Fruit fly (Drosophila melanogaster) whole organism, embryonic: ENCODE measurements around the gene Jhbp16.

ENCODE experiments used
- Ada2b ChIP-seq: fragments of 200-800 bp; sonication (Bioruptor generic); IDR thresholded peaks from 2 replicates; pipeline ENCODE4 v1.3.6; 2022; ENCODE audit warnings: missing biosample characterization, missing genetic modification characterization
- Antp ChIP-seq: fragments of 200-800 bp; sonication (Bioruptor generic); optimal IDR thresholded peaks from 3 replicates; lab custom pipeline; 2016; ENCODE audit warnings: missing biosample characterization, missing genetic modification characterization
- Atf-2 ChIP-seq: fragments of 200-800 bp; sonication (Bioruptor generic); optimal IDR thresholded peaks from 2 replicates; lab custom pipeline; 2016; ENCODE audit warnings: missing biosample characterization, missing genetic modification characterization
- B-H1 ChIP-seq: fragments of 200-800 bp; sonication (Bioruptor generic); IDR thresholded peaks from 3 replicates; pipeline ENCODE4 v1.3.6; 2022; ENCODE audit warnings: missing biosample characterization, missing genetic modification characterization
- CG12071 ChIP-seq: fragments of 200-800 bp; sonication (Bioruptor generic); optimal IDR thresholded peaks from 3 replicates; lab custom pipeline; 2018; ENCODE audit warnings: missing biosample characterization, mild to moderate bottlenecking, missing genetic modification characterization
- CG15269 ChIP-seq: fragments of 200-800 bp; sonication (Bioruptor generic); optimal IDR thresholded peaks from 2 replicates; lab custom pipeline; 2018; ENCODE audit warnings: missing biosample characterization, mild to moderate bottlenecking, missing genetic modification characterization, moderate library complexity
- CG15479 ChIP-seq: fragments of 200-800 bp; sonication (Bioruptor generic); optimal IDR thresholded peaks from 3 replicates; lab custom pipeline; 2019; ENCODE audit warnings: missing biosample characterization, mild to moderate bottlenecking, missing genetic modification characterization, moderate library complexity
- CG1602 ChIP-seq: fragments of 200-800 bp; sonication (Bioruptor generic); optimal IDR thresholded peaks from 3 replicates; lab custom pipeline; 2016; ENCODE audit warnings: missing biosample characterization, missing genetic modification characterization
- CG1647 ChIP-seq: fragments of 200-800 bp; sonication (Bioruptor generic); optimal IDR thresholded peaks from 3 replicates; lab custom pipeline; 2016; ENCODE audit warnings: missing biosample characterization, missing genetic modification characterization
- CG16863 ChIP-seq: fragments of 200-800 bp; sonication (Bioruptor generic); optimal IDR thresholded peaks from 3 replicates; lab custom pipeline; 2016; ENCODE audit warnings: missing biosample characterization, missing genetic modification characterization
- CG2116 ChIP-seq: fragments of 200-800 bp; sonication (Bioruptor generic); optimal IDR thresholded peaks from 3 replicates; lab custom pipeline; 2018; ENCODE audit warnings: missing biosample characterization, mild to moderate bottlenecking, missing genetic modification characterization
- CG2889 ChIP-seq: fragments of 200-800 bp; sonication (Bioruptor generic); IDR thresholded peaks from 3 replicates; pipeline ENCODE4 v1.3.6; 2022; ENCODE audit warnings: missing biosample characterization, missing genetic modification characterization
- CG42726 ChIP-seq: fragments of 200-800 bp; sonication (Bioruptor generic); IDR thresholded peaks from 2 replicates; pipeline ENCODE4 v1.3.6; 2022; ENCODE audit warnings: missing biosample characterization, missing genetic modification characterization; ENCODE audit not compliant: partially characterized antibody
- CG4282 ChIP-seq: fragments of 200-800 bp; sonication (Bioruptor generic); optimal IDR thresholded peaks from 2 replicates; lab custom pipeline; 2016; ENCODE audit warnings: missing biosample characterization, missing genetic modification characterization
- CG6272 ChIP-seq: fragments of 200-800 bp; sonication (Bioruptor generic); IDR thresholded peaks from 2 replicates; pipeline ENCODE4 v1.3.6; 2022; ENCODE audit warnings: missing biosample characterization, missing genetic modification characterization
- CG6813 ChIP-seq: fragments of 200-800 bp; sonication (Bioruptor generic); optimal IDR thresholded peaks from 2 replicates; lab custom pipeline; 2017; ENCODE audit warnings: missing biosample characterization, missing genetic modification characterization, mild to moderate bottlenecking, moderate library complexity, missing genetic modification reagents
- CG8290 ChIP-seq, 3 experiments: fragments of 200-800 bp; sonication (Bioruptor generic); optimal IDR thresholded peaks; 2 replicates each; lab custom pipeline; 2016 to 2019; ENCODE audit warnings: missing biosample characterization in 3 of 3, missing genetic modification characterization in 3 of 3, mild to moderate bottlenecking in 2 of 3, moderate library complexity in 1 of 3
- CG8388 ChIP-seq: fragments of 200-800 bp; sonication (Bioruptor generic); optimal IDR thresholded peaks from 2 replicates; lab custom pipeline; 2019; ENCODE audit warnings: missing biosample characterization, mild to moderate bottlenecking, missing genetic modification characterization, moderate library complexity
- CG8924 ChIP-seq: fragments of 200-800 bp; optimal IDR thresholded peaks from 3 replicates; lab custom pipeline; 2019; ENCODE audit warnings: missing biosample characterization, mild to moderate bottlenecking, missing genetic modification characterization, moderate library complexity
- CG9215 ChIP-seq: fragments of 200-800 bp; sonication (Bioruptor generic); IDR thresholded peaks from 2 replicates; pipeline ENCODE4 v1.3.6; 2022; ENCODE audit warnings: missing biosample characterization, missing genetic modification characterization
- Dad ChIP-seq: fragments of 200-800 bp; sonication (Bioruptor generic); optimal IDR thresholded peaks from 3 replicates; lab custom pipeline; 2016; ENCODE audit warnings: missing biosample characterization, missing genetic modification characterization
- E2f1 ChIP-seq: fragments of 200-800 bp; sonication (Bioruptor generic); IDR thresholded peaks from 2 replicates; pipeline ENCODE4 v1.3.6; 2022; ENCODE audit warnings: missing biosample characterization, missing genetic modification characterization
- E2f2 ChIP-seq: fragments of 200-800 bp; sonication (Bioruptor generic); IDR thresholded peaks from 2 replicates; pipeline ENCODE4 v1.3.6; 2022; ENCODE audit warnings: missing biosample characterization, missing genetic modification characterization
- Nf-YB ChIP-seq: fragments of 200-800 bp; sonication (Bioruptor generic); optimal IDR thresholded peaks from 3 replicates; lab custom pipeline; 2019; ENCODE audit warnings: missing biosample characterization, mild to moderate bottlenecking, missing genetic modification characterization, moderate library complexity
- Rx ChIP-seq: fragments of 200-800 bp; sonication (Bioruptor generic); IDR thresholded peaks from 2 replicates; pipeline ENCODE4 v1.3.6; 2022; ENCODE audit warnings: missing biosample characterization, missing genetic modification characterization
- Sox102F ChIP-seq: fragments of 200-800 bp; sonication (Bioruptor generic); optimal IDR thresholded peaks from 2 replicates; lab custom pipeline; 2018; ENCODE audit warnings: missing biosample characterization, mild to moderate bottlenecking, missing genetic modification characterization, moderate library complexity
- Usf ChIP-seq: fragments of 200-800 bp; sonication (Bioruptor generic); optimal IDR thresholded peaks from 2 replicates; lab custom pipeline; 2017; ENCODE audit warnings: missing genotype, missing biosample characterization, missing genetic modification characterization
- Vsx1 ChIP-seq: fragments of 200-800 bp; sonication (Bioruptor generic); optimal IDR thresholded peaks from 2 replicates; lab custom pipeline; 2017; ENCODE audit warnings: missing biosample characterization, mild to moderate bottlenecking, missing genetic modification characterization, missing genetic modification reagents
- Xrp1 ChIP-seq: fragments of 200-800 bp; sonication (Bioruptor generic); IDR thresholded peaks from 2 replicates; pipeline ENCODE4 v1.3.6; 2022; ENCODE audit warnings: missing biosample characterization, missing genetic modification characterization
- az2 ChIP-seq: fragments of 200-800 bp; sonication (Bioruptor generic); optimal IDR thresholded peaks from 3 replicates; lab custom pipeline; 2016; ENCODE audit warnings: missing biosample characterization, missing genetic modification characterization
- cato ChIP-seq: fragments of 200-800 bp; sonication (Bioruptor generic); optimal IDR thresholded peaks from 2 replicates; lab custom pipeline; 2016; ENCODE audit warnings: missing biosample characterization, missing genetic modification characterization, borderline replicate concordance
- chif ChIP-seq, 2 experiments: fragments of 200-800 bp; sonication (Bioruptor generic); optimal IDR thresholded peaks; 3 replicates each; lab custom pipeline; 2016; ENCODE audit warnings: missing biosample characterization in 2 of 2, missing genetic modification characterization in 2 of 2
- esg ChIP-seq: fragments of 200-800 bp; sonication (Bioruptor generic); conservative IDR thresholded peaks from 2 replicates; pipeline ENCODE4 v1.3.6; 2022; ENCODE audit warnings: missing biosample characterization, missing genetic modification characterization
- fd96Cb ChIP-seq: fragments of 200-800 bp; sonication (Bioruptor generic); optimal IDR thresholded peaks from 2 replicates; lab custom pipeline; 2018; ENCODE audit warnings: missing biosample characterization, mild to moderate bottlenecking, missing genetic modification characterization, moderate library complexity
- hb ChIP-seq: fragments of 200-800 bp; sonication (Bioruptor generic); IDR thresholded peaks from 3 replicates; pipeline ENCODE4 v1.3.6; 2022; ENCODE audit warnings: missing biosample characterization, missing genetic modification characterization; ENCODE audit not compliant: partially characterized antibody
- hkb ChIP-seq, 2 experiments: fragments of 200-800 bp in 1 of 2; fragments of >200 bp in 1 of 2; sonication (Bioruptor generic) in 1 of 2; IDR thresholded peaks in 1 of 2; optimal IDR thresholded peaks in 1 of 2; 2 replicates each; pipeline versions ENCODE4 v1.3.6 to Lab custom; 2017 to 2022; ENCODE audit warnings: missing biosample characterization in 1 of 2, missing genetic modification characterization in 1 of 2
- inv ChIP-seq: fragments of 200-800 bp; sonication (Bioruptor generic); IDR thresholded peaks from 2 replicates; pipeline ENCODE4 v1.3.6; 2022; ENCODE audit warnings: missing biosample characterization, missing genetic modification characterization; ENCODE audit not compliant: partially characterized antibody
- nerfin-2 ChIP-seq: fragments of 200-800 bp; sonication (Bioruptor generic); IDR thresholded peaks from 2 replicates; pipeline ENCODE4 v1.3.6; 2022; ENCODE audit warnings: missing biosample characterization, missing genetic modification characterization; ENCODE audit not compliant: partially characterized antibody
- org-1 ChIP-seq: fragments of 200-800 bp; sonication (Bioruptor generic); optimal IDR thresholded peaks from 2 replicates; lab custom pipeline; 2017; ENCODE audit warnings: missing biosample characterization, missing genetic modification characterization
- pan ChIP-seq, 4 experiments: fragments of >200 bp in 3 of 4; fragments of 200-800 bp in 1 of 4; sonication (Bioruptor generic) in 1 of 4; optimal IDR thresholded peaks in 3 of 4; IDR thresholded peaks in 1 of 4; 2 replicates each; pipeline versions ENCODE4 v1.3.6 to Lab custom; 2017 to 2022; ENCODE audit warnings: missing biosample characterization in 2 of 4, missing genetic modification characterization in 2 of 4, mixed read lengths in 1 of 4
- phol ChIP-seq: fragments of 200-800 bp; sonication (Bioruptor generic); optimal IDR thresholded peaks from 3 replicates; lab custom pipeline; 2018; ENCODE audit warnings: missing biosample characterization, mild to moderate bottlenecking, missing genetic modification characterization, moderate library complexity
- pum ChIP-seq: fragments of 200-800 bp; sonication (Bioruptor generic); optimal IDR thresholded peaks from 2 replicates; lab custom pipeline; 2016; ENCODE audit warnings: missing biosample characterization, missing genetic modification characterization
- ro ChIP-seq: fragments of 200-800 bp; sonication (Bioruptor generic); IDR thresholded peaks from 2 replicates; pipeline ENCODE4 v1.3.6; 2022; ENCODE audit warnings: missing biosample characterization, missing genetic modification characterization
- tap ChIP-seq: fragments of 200-800 bp; optimal IDR thresholded peaks from 3 replicates; lab custom pipeline; 2019; ENCODE audit warnings: missing biosample characterization, mild to moderate bottlenecking, missing genetic modification characterization, moderate library complexity
- tio ChIP-seq: fragments of 200-800 bp; sonication (Bioruptor generic); optimal IDR thresholded peaks from 2 replicates; lab custom pipeline; 2017; ENCODE audit warnings: missing biosample characterization, missing genetic modification characterization, inconsistent platforms
- twi ChIP-seq: fragments of 200-800 bp; optimal IDR thresholded peaks from 2 replicates; lab custom pipeline; 2019; ENCODE audit warnings: missing biosample characterization, mild to moderate bottlenecking, missing genetic modification characterization, moderate library complexity
- vvl ChIP-seq: fragments of 200-800 bp; sonication (Bioruptor generic); IDR thresholded peaks from 2 replicates; pipeline ENCODE4 v1.3.6; 2022; ENCODE audit warnings: missing biosample characterization, missing genetic modification characterization
- wek ChIP-seq: fragments of 200-800 bp; sonication (Bioruptor generic); optimal IDR thresholded peaks from 3 replicates; lab custom pipeline; 2018; ENCODE audit warnings: missing biosample characterization, mild to moderate bottlenecking, missing genetic modification characterization, moderate library complexity
- yki ChIP-seq: fragments of >200 bp; optimal IDR thresholded peaks from 3 replicates; lab custom pipeline; 2018

Jhbp16 gene

dm6 chr3R:21627752-21628151 is 36.4 kb upstream of the Jhbp16 start (continued):
- TF ChIP-seq CG1602 (GFP tag; lab: Kevin White, UChicago) (peak; percentile 32), inv (GFP tag; lab: Robert Waterston, UW) (no peak), Atf-2 (no peak), Xrp1 (GFP tag; lab: Robert Waterston, UW) (peak; percentile 72), az2 (peak; percentile 64), esg (peak; percentile 76), CG15479 (no peak), tap (peak; percentile 37), chif (GFP tag; optimal IDR thresholded peaks at IDR 0.05; lab: Kevin White, UChicago) (peak in 1 of 2 experiments; percentile 39), CG1647 (GFP tag; lab: Kevin White, UChicago) (peak; percentile 44), pan (optimal IDR thresholded peaks at IDR 0.05; lab: Kevin White, UChicago) (no peak), pan (GFP tag; optimal IDR thresholded peaks at IDR 0.05 in 1 of 2, IDR thresholded peaks at IDR 0.05 in 1 of 2) (peak in 1 of 2 experiments; percentile 75), pum (GFP tag; lab: Kevin White, UChicago) (peak; percentile 24), ro (GFP tag; lab: Robert Waterston, UW) (no peak), cato (GFP tag; lab: Kevin White, UChicago) (no peak), E2f2 (peak; percentile 34; the same call in 1 of the 2 replicates), Ada2b (GFP tag; lab: Robert Waterston, UW) (peak; percentile 82), Dad (no peak), CG9215 (GFP tag; lab: Robert Waterston, UW) (peak; percentile 55), yki (lab: Kevin White, UChicago) (no peak), CG6813 (GFP tag; lab: Kevin White, UChicago) (peak; percentile 56), twi (tag; lab: Kevin White, UChicago) (peak; percentile 12), CG8388 (GFP tag; lab: Kevin White, UChicago) (peak; percentile 68), CG42726 (GFP tag; lab: Robert Waterston, UW) (no peak), CG4282 (GFP tag; lab: Kevin White, UChicago) (no peak), CG12071 (GFP tag; lab: Kevin White, UChicago) (peak; percentile 25), Rx (no peak), fd96Cb (peak; percentile 55), Antp (GFP tag; lab: Kevin White, UChicago) (no peak), Nf-YB (GFP tag; lab: Kevin White, UChicago) (peak; percentile 34), org-1 (peak; percentile 36), CG15269 (tag; lab: Kevin White, UChicago) (peak; percentile 83), vvl (peak; percentile 84), CG8290 (GFP tag; optimal IDR thresholded peaks at IDR 0.05; lab: Kevin White, UChicago) (no peak), CG8290 (tag; optimal IDR thresholded peaks at IDR 0.05; lab: Kevin White, UChicago) (peak in 1 of 2 experiments; percentile 49), B-H1 (GFP tag; lab: Robert Waterston, UW) (peak; percentile 52; the same call in 2 of the 3 replicates), hkb (optimal IDR thresholded peaks at IDR 0.05; lab: Kevin White, UChicago) (no peak), hkb (GFP tag; IDR thresholded peaks at IDR 0.05; lab: Robert Waterston, UW) (peak; percentile 70), nerfin-2 (GFP tag; lab: Robert Waterston, UW) (no peak), CG2116 (GFP tag; lab: Kevin White, UChicago) (no peak), tio (GFP tag; lab: Kevin White, UChicago) (peak; percentile 65), Usf (GFP tag; lab: Kevin White, UChicago) (peak; percentile 35), phol (tag; lab: Kevin White, UChicago) (peak; percentile 65), E2f1 (GFP tag; lab: Robert Waterston, UW) (peak; percentile 91), CG6272 (GFP tag; lab: Robert Waterston, UW) (no peak; the same call in 1 of the 2 replicates), hb (GFP tag; lab: Robert Waterston, UW) (no peak), Vsx1 (GFP tag; lab: Kevin White, UChicago) (peak; percentile 46), CG2889 (GFP tag; lab: Robert Waterston, UW) (peak; percentile 49; the same call in 2 of the 3 replicates), CG8924 (tag; lab: Kevin White, UChicago) (peak; percentile 71), wek (GFP tag; lab: Kevin White, UChicago) (no peak), Sox102F (GFP tag; lab: Kevin White, UChicago) (peak; percentile 67), CG16863 (GFP tag; lab: Kevin White, UChicago) (no peak)
